Worm (Caenorhabditis elegans) whole organism, L1 larva: ENCODE measurements around the gene plrg-1.

ENCODE experiments used
- ama-1 ChIP-seq: fragments of 150-350 bp; optimal IDR thresholded peaks from 2 replicates; lab custom pipeline; 2014
- egl-27 ChIP-seq, 2 experiments: fragments of 150-350 bp in 1 of 2; sonication (generic microtip); optimal IDR thresholded peaks; 3 replicates each; lab custom pipeline; 2017 to 2018; ENCODE audit warnings: missing biosample characterization in 2 of 2, missing genetic modification characterization in 2 of 2, missing genetic modification reagents in 2 of 2
- isw-1 ChIP-seq: fragments of 200-800 bp; sonication (Bioruptor generic); IDR thresholded peaks from 2 replicates; pipeline ENCODE4 v1.3.6; 2022; ENCODE audit warnings: missing genetic modification characterization, missing compliant biosample characterization
- lin-14 ChIP-seq: fragments of 200-800 bp; sonication (Bioruptor generic); optimal IDR thresholded peaks from 2 replicates; lab custom pipeline; 2018; ENCODE audit warnings: mild to moderate bottlenecking, missing genetic modification characterization, moderate library complexity, missing compliant biosample characterization
- lir-3 ChIP-seq: sonication (generic microtip); optimal IDR thresholded peaks from 2 replicates; lab custom pipeline; 2016; ENCODE audit warnings: mild to moderate bottlenecking, missing genetic modification characterization, moderate library complexity, missing compliant biosample characterization; ENCODE audit not compliant: poor library complexity
- lsy-2 ChIP-seq, 2 experiments: fragments of 150-350 bp; optimal IDR thresholded peaks; 2 replicates each; lab custom pipeline; 2014; ENCODE audit warnings: missing biosample characterization in 2 of 2, missing genetic modification characterization in 2 of 2
- nhr-12 ChIP-seq: sonication (generic microtip); optimal IDR thresholded peaks from 2 replicates; lab custom pipeline; 2017; ENCODE audit warnings: missing biosample characterization, missing genetic modification characterization
- nhr-47 ChIP-seq: sonication (generic microtip); optimal IDR thresholded peaks from 2 replicates; lab custom pipeline; 2016; ENCODE audit warnings: mild to moderate bottlenecking, missing genetic modification characterization, moderate library complexity, missing compliant biosample characterization
- pqm-1 ChIP-seq: sonication (generic microtip); optimal IDR thresholded peaks from 3 replicates; lab custom pipeline; 2017; ENCODE audit warnings: missing biosample characterization, missing genetic modification characterization
- unc-62 ChIP-seq: fragments of 150-350 bp; optimal IDR thresholded peaks from 2 replicates; lab custom pipeline; 2014; ENCODE audit warnings: missing biosample characterization, missing genetic modification reagents, missing genetic modification characterization
- ztf-11 ChIP-seq, 2 experiments: sonication (generic microtip); optimal IDR thresholded peaks; 2 replicates each; lab custom pipeline; 2016 to 2017; ENCODE audit warnings: missing genetic modification characterization in 2 of 2, missing biosample characterization in 1 of 2, missing compliant biosample characterization in 1 of 2

DNA sequence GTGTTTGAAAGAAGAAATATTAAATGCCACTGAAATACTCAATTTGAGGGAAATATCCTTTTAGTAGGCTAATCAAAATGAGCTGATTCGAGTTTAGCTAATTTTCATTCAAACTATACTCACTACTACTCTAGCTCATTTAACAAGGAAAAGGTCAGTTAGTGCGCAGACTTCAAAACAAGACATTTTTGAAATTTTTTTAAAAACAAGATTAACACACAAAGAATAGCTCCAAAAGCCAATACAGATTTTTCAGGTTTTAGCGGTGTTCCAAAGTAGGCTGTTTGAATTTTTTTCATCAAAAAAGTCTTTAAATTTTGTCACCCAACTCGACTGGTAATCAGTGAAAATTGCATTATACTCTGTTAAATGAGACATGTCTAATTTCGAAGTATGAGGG, 46.9 kb downstream of the plrg-1 start:
- TF ChIP-seq ama-1 (lab: Kevin White, UChicago) (no peak), nhr-12 (no peak), lsy-2 (tag; optimal IDR thresholded peaks at IDR 0.05; lab: Kevin White, UChicago) (no peak), nhr-47 (no peak), lir-3 (tag; lab: Kevin White, UChicago) (no peak), pqm-1 (tag; lab: Kevin White, UChicago) (no peak), ztf-11 (tag; optimal IDR thresholded peaks at IDR 0.05; lab: Kevin White, UChicago) (no peak), unc-62 (GFP tag; lab: Kevin White, UChicago) (no peak), isw-1 (GFP tag; lab: Robert Waterston, UW) (no peak), lin-14 (GFP tag; lab: Kevin White, UChicago) (no peak), egl-27 (tag; optimal IDR thresholded peaks at IDR 0.05; lab: Kevin White, UChicago) (no peak)
